Fruit fly (Drosophila melanogaster): ENCODE data around the gene CG31633.

DNA sequence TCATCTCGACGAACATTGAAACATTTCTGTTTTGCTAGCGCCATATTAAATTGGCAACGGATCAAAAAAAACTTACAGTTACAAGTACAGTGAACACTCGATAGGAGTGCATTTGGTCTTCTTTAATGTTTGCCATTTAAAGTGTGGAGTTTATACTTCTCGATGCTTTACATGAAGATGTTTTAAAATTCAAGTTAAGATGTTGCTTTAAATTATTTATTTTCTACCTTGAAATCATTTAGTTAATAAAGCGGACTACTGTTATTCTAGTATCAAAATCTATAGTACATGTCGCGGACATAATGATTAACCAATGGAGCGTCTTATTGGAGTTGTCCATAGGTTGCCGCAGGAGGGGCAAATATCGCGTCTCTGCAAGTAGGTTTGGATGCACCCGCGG lies 20.4 kb upstream of the CG31633 start, which contains the start of gene cort:
- TF ChIP-seq CG7045 (GFP tag; optimal IDR thresholded peaks at IDR 0.05) = no peak
- TF ChIP-seq CG11617 (GFP tag; optimal IDR thresholded peaks at IDR 0.05) = no peak
- TF ChIP-seq kay (GFP tag; ENCODE audit: borderline replicate concordance) = no peak
- no peak for TF ChIP-seq cnc (optimal IDR thresholded peaks at IDR 0.05)
- TF ChIP-seq Clk (GFP tag; optimal IDR thresholded peaks at IDR 0.05) = no peak
- TF ChIP-seq Crg-1 (GFP tag; optimal IDR thresholded peaks at IDR 0.05) = no peak
- TF ChIP-seq CG7101 (tag; optimal IDR thresholded peaks at IDR 0.05) = no peak
- TF ChIP-seq cic (GFP tag; optimal IDR thresholded peaks at IDR 0.05) = no peak
- no peak for TF ChIP-seq CG5204 (GFP tag; optimal IDR thresholded peaks at IDR 0.05)
- no peak for TF ChIP-seq toe (GFP tag; optimal IDR thresholded peaks at IDR 0.05)
- no peak for TF ChIP-seq Hr96 (GFP tag; optimal IDR thresholded peaks at IDR 0.05)
